Worm (Caenorhabditis elegans) whole organism, mixed stage, embryonic: ENCODE measurements around the gene Y42H9AR.1.
A peak's percentile ranks its signal among the peaks of the same experiment; 100 is the strongest.

ENCODE experiments used
- M03D4.4 ChIP-seq: sonication (generic microtip); optimal IDR thresholded peaks from 2 replicates; lab custom pipeline; 2017; ENCODE audit warnings: mild to moderate bottlenecking, missing genetic modification characterization, missing compliant biosample characterization
- bed-3 ChIP-seq: fragments of 200-800 bp; sonication (Bioruptor generic); optimal IDR thresholded peaks from 3 replicates; lab custom pipeline; 2018; ENCODE audit warnings: mild to moderate bottlenecking, missing genetic modification characterization, moderate library complexity, missing compliant biosample characterization
- blmp-1 ChIP-seq: fragments of 150-350 bp; optimal IDR thresholded peaks from 2 replicates; lab custom pipeline; 2014; ENCODE audit warnings: missing biosample characterization, missing genetic modification characterization
- ceh-39 ChIP-seq: fragments of 150-350 bp; optimal IDR thresholded peaks from 2 replicates; lab custom pipeline; 2014; ENCODE audit warnings: missing biosample characterization, missing genetic modification characterization
- ceh-43 ChIP-seq: fragments of 200-800 bp; sonication (Bioruptor generic); optimal IDR thresholded peaks from 2 replicates; lab custom pipeline; 2018; ENCODE audit warnings: mild to moderate bottlenecking, missing genetic modification characterization, moderate library complexity, missing compliant biosample characterization
- ces-1 ChIP-seq: fragments of 150-350 bp; optimal IDR thresholded peaks from 2 replicates; lab custom pipeline; 2014; ENCODE audit warnings: missing biosample characterization, missing genetic modification reagents, missing genetic modification characterization
- cnd-1 ChIP-seq: fragments of 200-800 bp; sonication (Bioruptor generic); optimal IDR thresholded peaks from 2 replicates; lab custom pipeline; 2018; ENCODE audit warnings: mild to moderate bottlenecking, missing genetic modification characterization, missing compliant biosample characterization
- drap-1 ChIP-seq: fragments of 200-800 bp; sonication (Bioruptor generic); optimal IDR thresholded peaks from 3 replicates; lab custom pipeline; 2018; ENCODE audit warnings: mild to moderate bottlenecking, missing genetic modification characterization, missing compliant biosample characterization
- elt-1 ChIP-seq: sonication (generic microtip); optimal IDR thresholded peaks from 2 replicates; lab custom pipeline; 2017; ENCODE audit warnings: missing genetic modification characterization, mild to moderate bottlenecking, missing compliant biosample characterization, antibody characterized with exemption, moderate library complexity, borderline replicate concordance; ENCODE audit not compliant: insufficient read depth
- elt-3 ChIP-seq: fragments of 150-350 bp; optimal IDR thresholded peaks from 2 replicates; lab custom pipeline; 2014; ENCODE audit warnings: missing biosample characterization, missing genetic modification characterization
- flh-1 ChIP-seq: fragments of 200-800 bp; sonication (Bioruptor generic); optimal IDR thresholded peaks from 2 replicates; lab custom pipeline; 2018; ENCODE audit warnings: mild to moderate bottlenecking, missing genetic modification characterization, moderate library complexity, missing compliant biosample characterization
- ham-2 ChIP-seq: fragments of 200-800 bp; sonication (Bioruptor generic); optimal IDR thresholded peaks from 2 replicates; lab custom pipeline; 2018; ENCODE audit warnings: mild to moderate bottlenecking, missing genetic modification characterization, missing compliant biosample characterization
- hlh-1 ChIP-seq: fragments of 150-350 bp; optimal IDR thresholded peaks from 2 replicates; lab custom pipeline; 2014; ENCODE audit warnings: missing biosample characterization, missing genetic modification reagents, missing genetic modification characterization
- lin-13 ChIP-seq: fragments of 150-350 bp; optimal IDR thresholded peaks from 2 replicates; lab custom pipeline; 2014; ENCODE audit warnings: missing biosample characterization, missing genetic modification characterization
- lin-32 ChIP-seq: fragments of 200-800 bp; sonication (Bioruptor generic); optimal IDR thresholded peaks from 2 replicates; lab custom pipeline; 2018; ENCODE audit warnings: mild to moderate bottlenecking, missing genetic modification characterization, missing compliant biosample characterization
- lsy-2 ChIP-seq: fragments of 150-350 bp; optimal IDR thresholded peaks from 2 replicates; lab custom pipeline; 2014; ENCODE audit warnings: missing biosample characterization, missing genetic modification characterization
- mab-5 ChIP-seq: fragments of 150-350 bp; optimal IDR thresholded peaks from 2 replicates; lab custom pipeline; 2014; ENCODE audit warnings: missing biosample characterization, missing genetic modification characterization
- mep-1 ChIP-seq: fragments of 150-350 bp; optimal IDR thresholded peaks from 2 replicates; lab custom pipeline; 2017; ENCODE audit warnings: missing biosample characterization, missing genetic modification reagents, missing genetic modification characterization, inconsistent platforms
- mls-2 ChIP-seq: sonication (generic microtip); optimal IDR thresholded peaks from 2 replicates; lab custom pipeline; 2016; ENCODE audit warnings: mild to moderate bottlenecking, missing genetic modification characterization, moderate library complexity, missing compliant biosample characterization
- nhr-12 ChIP-seq: fragments of 150-350 bp; optimal IDR thresholded peaks from 2 replicates; lab custom pipeline; 2014; ENCODE audit warnings: missing biosample characterization, missing genetic modification characterization
- nhr-2 ChIP-seq: fragments of 150-350 bp; optimal IDR thresholded peaks from 2 replicates; lab custom pipeline; 2014; ENCODE audit warnings: missing biosample characterization, missing genetic modification characterization
- nhr-237 ChIP-seq: fragments of 150-350 bp; optimal IDR thresholded peaks from 2 replicates; lab custom pipeline; 2014; ENCODE audit warnings: missing biosample characterization, missing genetic modification characterization
- pha-4 ChIP-seq: fragments of 150-350 bp; optimal IDR thresholded peaks from 2 replicates; lab custom pipeline; 2018; ENCODE audit warnings: missing biosample characterization, missing genetic modification reagents, missing genetic modification characterization
- sem-2 ChIP-seq: fragments of 200-800 bp; sonication (Bioruptor generic); optimal IDR thresholded peaks from 2 replicates; lab custom pipeline; 2018; ENCODE audit warnings: mild to moderate bottlenecking, missing genetic modification characterization, missing compliant biosample characterization
- snpc-4 ChIP-seq: fragments of 150-350 bp; optimal IDR thresholded peaks from 2 replicates; lab custom pipeline; 2014; ENCODE audit warnings: missing biosample characterization, missing genetic modification characterization
- sptf-1 ChIP-seq: sonication (generic microtip); optimal IDR thresholded peaks from 2 replicates; lab custom pipeline; 2017; ENCODE audit warnings: mild to moderate bottlenecking, missing genetic modification characterization, moderate library complexity, missing compliant biosample characterization
- tbx-8 ChIP-seq: fragments of 200-800 bp; sonication (Bioruptor generic); optimal IDR thresholded peaks from 2 replicates; lab custom pipeline; 2018; ENCODE audit warnings: mild to moderate bottlenecking, missing genetic modification characterization, moderate library complexity, missing compliant biosample characterization
- unc-120 ChIP-seq: sonication (generic microtip); optimal IDR thresholded peaks from 2 replicates; lab custom pipeline; 2017; ENCODE audit warnings: missing genetic modification characterization, missing compliant biosample characterization; ENCODE audit not compliant: poor library complexity, severe bottlenecking
- unc-39 ChIP-seq: fragments of 150-350 bp; optimal IDR thresholded peaks from 2 replicates; lab custom pipeline; 2014; ENCODE audit warnings: missing biosample characterization, missing genetic modification characterization
- unc-62 ChIP-seq: fragments of 150-350 bp; optimal IDR thresholded peaks from 2 replicates; lab custom pipeline; 2014; ENCODE audit warnings: missing biosample characterization, missing genetic modification reagents, missing genetic modification characterization
- zip-8 ChIP-seq: fragments of 150-350 bp; optimal IDR thresholded peaks from 2 replicates; lab custom pipeline; 2014; ENCODE audit warnings: missing biosample characterization, missing genetic modification characterization
- ztf-11 ChIP-seq: fragments of 150-350 bp; optimal IDR thresholded peaks from 2 replicates; lab custom pipeline; 2014; ENCODE audit warnings: missing biosample characterization, missing genetic modification characterization

Gene Y42H9AR.1

DNA sequence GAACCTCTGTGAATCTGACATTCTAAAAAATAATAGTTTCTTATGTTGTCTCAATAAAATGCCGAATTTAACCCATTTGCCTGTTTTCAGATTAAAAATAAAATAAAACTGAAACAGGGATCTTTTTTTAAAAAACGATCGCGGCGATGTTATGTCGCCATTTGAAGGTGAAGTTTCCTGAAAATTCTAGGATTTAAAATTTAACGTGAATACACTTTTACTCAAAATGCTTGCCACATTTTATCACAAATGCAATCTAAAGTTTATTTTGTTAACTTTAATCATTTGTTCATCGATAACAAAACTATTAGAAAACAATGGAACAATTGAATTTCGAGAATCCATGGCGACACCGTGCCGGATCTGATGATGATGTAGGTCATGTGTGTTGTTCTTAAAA is 13.6 kb upstream of the Y42H9AR.1 start, which contains the start of gene Y42H9AR.2:
Gene Y42H9AR.2, plus strand, starts transcription at position 301 of the 400 bp plus-strand sequence.
- no peak for TF ChIP-seq M03D4.4
- no peak for TF ChIP-seq tbx-8 (GFP tag; lab: Kevin White, UChicago)
- TF ChIP-seq drap-1 (GFP tag; lab: Kevin White, UChicago), result no peak
- TF ChIP-seq zip-8, result no peak
- TF ChIP-seq blmp-1 (tag; lab: Kevin White, UChicago), result no peak
- TF ChIP-seq mep-1 (tag; lab: Kevin White, UChicago), result no peak
- TF ChIP-seq ztf-11, result no peak
- TF ChIP-seq, all 35 proteins: peak for 0

DNA sequence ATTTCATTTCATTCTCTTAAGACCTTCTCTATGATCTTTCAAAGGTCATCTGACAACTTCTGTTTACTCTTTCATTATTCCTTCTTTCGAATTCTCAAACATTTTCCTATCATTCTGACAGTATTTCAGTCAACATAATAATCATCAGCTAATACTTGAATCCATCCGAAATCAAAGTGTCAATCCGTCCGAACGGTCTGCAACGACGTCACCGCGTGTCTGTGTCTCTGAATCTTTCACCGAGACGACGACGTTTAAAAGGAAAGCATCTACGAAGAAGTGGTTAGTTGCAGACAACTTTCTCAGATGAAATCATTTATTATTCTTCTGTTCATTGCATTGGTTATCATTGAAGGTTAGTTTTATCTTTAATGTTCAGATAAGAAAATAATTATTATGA is 11.0 kb upstream of the Y42H9AR.1 start, which contains the start of gene Y42H9AR.5:
Gene Y42H9AR.5, plus strand, starts transcription at position 301 of the 400 bp plus-strand sequence.
- TF ChIP-seq ces-1 (GFP tag; lab: Kevin White, UChicago) (no peak), nhr-2 (no peak), ham-2 (GFP tag; lab: Kevin White, UChicago) (no peak), sem-2 (GFP tag; lab: Kevin White, UChicago) (no peak), drap-1 (GFP tag; lab: Kevin White, UChicago) (no peak), lin-13 (no peak), elt-3 (tag; lab: Kevin White, UChicago) (no peak), ceh-39 (no peak), unc-62 (GFP tag; lab: Kevin White, UChicago) (no peak), lsy-2 (tag; lab: Kevin White, UChicago) (no peak), zip-8 (no peak), mls-2 (tag; lab: Kevin White, UChicago) (no peak), M03D4.4 (no peak), elt-1 (no peak), snpc-4 (tag; lab: Kevin White, UChicago) (no peak), mep-1 (tag; lab: Kevin White, UChicago) (no peak), hlh-1 (no peak)
- TF ChIP-seq, all 35 proteins: peak for 0

- TF ChIP-seq cnd-1 (tag; lab: Kevin White, UChicago), result no peak
- TF ChIP-seq sem-2 (GFP tag; lab: Kevin White, UChicago), result no peak
- TF ChIP-seq unc-62 (GFP tag; lab: Kevin White, UChicago), result no peak
- no peak for TF ChIP-seq mls-2 (tag; lab: Kevin White, UChicago)
- no peak for TF ChIP-seq lin-32 (GFP tag; lab: Kevin White, UChicago)
- TF ChIP-seq nhr-12 (tag; lab: Kevin White, UChicago), result no peak
- TF ChIP-seq ces-1 (GFP tag; lab: Kevin White, UChicago), result no peak
- no peak for TF ChIP-seq flh-1
- no peak for TF ChIP-seq lsy-2 (tag; lab: Kevin White, UChicago)
- TF ChIP-seq mab-5 (tag; lab: Kevin White, UChicago), result no peak
- no peak for TF ChIP-seq unc-120 (tag; lab: Kevin White, UChicago)
- TF ChIP-seq ceh-43 (GFP tag; lab: Kevin White, UChicago), result no peak
- no peak for TF ChIP-seq unc-39 (tag; lab: Kevin White, UChicago)
- TF ChIP-seq blmp-1 (tag; lab: Kevin White, UChicago), result no peak
- TF ChIP-seq nhr-237, result no peak
- TF ChIP-seq drap-1 (GFP tag; lab: Kevin White, UChicago), result no peak
- TF ChIP-seq bed-3 (GFP tag; lab: Kevin White, UChicago), result no peak
- TF ChIP-seq elt-3 (tag; lab: Kevin White, UChicago), result no peak
- TF ChIP-seq pha-4 (tag; lab: Kevin White, UChicago), result no peak
- TF ChIP-seq nhr-2, result no peak
- TF ChIP-seq, all 35 proteins: peak for 0
Observed at ce11 chrIV:8103196-8103595, 10.0 kb upstream of the Y42H9AR.1 start.

ce11 chrIV:8105083-8105482 is 8.1 kb upstream of the Y42H9AR.1 start:
- TF ChIP-seq zip-8 (no peak), snpc-4 (tag; lab: Kevin White, UChicago) (no peak), lin-32 (GFP tag; lab: Kevin White, UChicago) (no peak), hlh-1 (no peak), sptf-1 (no peak), pha-4 (tag; lab: Kevin White, UChicago) (no peak)

ce11 chrIV:8107502-8107901 is 5.7 kb upstream of the Y42H9AR.1 start, which contains the start of gene rabs-5:
Gene rabs-5 (minus strand): TSS chrIV:8107602.
- TF ChIP-seq unc-120 (tag; lab: Kevin White, UChicago) (no peak), ces-1 (GFP tag; lab: Kevin White, UChicago) (peak; percentile 11)
- TF ChIP-seq, all 35 proteins: peak for 1
